Fruit fly (Drosophila melanogaster) whole organism, embryonic: ENCODE data around the gene CG15034.

ENCODE experiments used
- Antp ChIP-seq: fragments of 200-800 bp; sonication (Bioruptor generic); optimal IDR thresholded peaks from 3 replicates; lab custom pipeline; 2016; ENCODE audit warnings: missing biosample characterization, missing genetic modification characterization
- Atf6 ChIP-seq: fragments of 200-800 bp; sonication (Bioruptor generic); IDR thresholded peaks from 2 replicates; pipeline ENCODE4 v1.3.6; 2022; ENCODE audit warnings: missing biosample characterization, missing genetic modification characterization
- CG10209 ChIP-seq: fragments of 200-800 bp; sonication (Bioruptor generic); optimal IDR thresholded peaks from 3 replicates; lab custom pipeline; 2017; ENCODE audit warnings: missing biosample characterization, mild to moderate bottlenecking, missing genetic modification characterization, missing genetic modification reagents
- CG10366 ChIP-seq: fragments of 200-800 bp; sonication (Bioruptor generic); IDR thresholded peaks from 2 replicates; pipeline ENCODE4 v1.3.6; 2022; ENCODE audit warnings: missing biosample characterization, missing genetic modification characterization
- CG11093 ChIP-seq: fragments of 200-800 bp; sonication (Bioruptor generic); IDR thresholded peaks from 3 replicates; pipeline ENCODE4 v1.3.6; 2022; ENCODE audit warnings: missing biosample characterization, missing genetic modification characterization
- CG12236 ChIP-seq: fragments of 200-800 bp; sonication (Bioruptor generic); optimal IDR thresholded peaks from 2 replicates; lab custom pipeline; 2016; ENCODE audit warnings: missing biosample characterization, missing genetic modification characterization
- CG12391 ChIP-seq: fragments of 200-800 bp; sonication (Bioruptor generic); optimal IDR thresholded peaks from 3 replicates; lab custom pipeline; 2018; ENCODE audit warnings: missing biosample characterization, mild to moderate bottlenecking, missing genetic modification characterization, moderate library complexity
- CG14441 ChIP-seq: fragments of 200-800 bp; sonication (Bioruptor generic); IDR thresholded peaks from 2 replicates; pipeline ENCODE4 v1.3.6; 2022; ENCODE audit warnings: missing biosample characterization, missing genetic modification characterization
- CG15073 ChIP-seq: fragments of 200-800 bp; sonication (Bioruptor generic); optimal IDR thresholded peaks from 2 replicates; lab custom pipeline; 2016; ENCODE audit warnings: missing biosample characterization, missing genetic modification characterization
- CG1529 ChIP-seq: fragments of 200-800 bp; sonication (Bioruptor generic); optimal IDR thresholded peaks from 3 replicates; lab custom pipeline; 2018; ENCODE audit warnings: missing biosample characterization, missing genetic modification characterization
- CG1603 ChIP-seq: fragments of 200-800 bp; sonication (Bioruptor generic); optimal IDR thresholded peaks from 2 replicates; lab custom pipeline; 2019; ENCODE audit warnings: missing biosample characterization, mild to moderate bottlenecking, missing genetic modification characterization, moderate library complexity
- CG1647 ChIP-seq: fragments of 200-800 bp; sonication (Bioruptor generic); optimal IDR thresholded peaks from 3 replicates; lab custom pipeline; 2016; ENCODE audit warnings: missing biosample characterization, missing genetic modification characterization
- CG17612 ChIP-seq: fragments of 200-800 bp; sonication (Bioruptor generic); IDR thresholded peaks from 2 replicates; pipeline ENCODE4 v1.3.6; 2022; ENCODE audit warnings: missing biosample characterization, missing genetic modification characterization
- CG17829 ChIP-seq: fragments of 200-800 bp; optimal IDR thresholded peaks from 2 replicates; lab custom pipeline; 2019; ENCODE audit warnings: missing biosample characterization, mild to moderate bottlenecking, missing genetic modification characterization, moderate library complexity
- CG2712 ChIP-seq: fragments of 200-800 bp; optimal IDR thresholded peaks from 3 replicates; lab custom pipeline; 2019; ENCODE audit warnings: missing biosample characterization, mild to moderate bottlenecking, missing genetic modification characterization, moderate library complexity
- CG32532 ChIP-seq: fragments of 200-800 bp; sonication (Bioruptor generic); IDR thresholded peaks from 2 replicates; pipeline ENCODE4 v1.3.6; 2022; ENCODE audit warnings: missing biosample characterization, missing genetic modification characterization
- CG4404 ChIP-seq: fragments of 200-800 bp; sonication (Bioruptor generic); IDR thresholded peaks from 2 replicates; pipeline ENCODE4 v1.3.6; 2022; ENCODE audit warnings: missing biosample characterization, missing genetic modification characterization
- CG4424 ChIP-seq: fragments of 200-800 bp; sonication (Bioruptor generic); optimal IDR thresholded peaks from 3 replicates; lab custom pipeline; 2016; ENCODE audit warnings: missing biosample characterization, missing genetic modification characterization
- CG5245 ChIP-seq: fragments of 200-800 bp; sonication (Bioruptor generic); optimal IDR thresholded peaks from 3 replicates; lab custom pipeline; 2016; ENCODE audit warnings: missing biosample characterization, missing genetic modification characterization
- CG7786 ChIP-seq: fragments of 200-800 bp; sonication (Bioruptor generic); optimal IDR thresholded peaks from 2 replicates; lab custom pipeline; 2016; ENCODE audit warnings: missing biosample characterization, missing genetic modification characterization
- CG8388 ChIP-seq: fragments of 200-800 bp; sonication (Bioruptor generic); optimal IDR thresholded peaks from 2 replicates; lab custom pipeline; 2019; ENCODE audit warnings: missing biosample characterization, mild to moderate bottlenecking, missing genetic modification characterization, moderate library complexity
- CG8944 ChIP-seq: fragments of 200-800 bp; sonication (Bioruptor generic); optimal IDR thresholded peaks from 3 replicates; lab custom pipeline; 2016; ENCODE audit warnings: missing biosample characterization, missing genetic modification characterization
- CHES-1-like ChIP-seq: fragments of 200-800 bp; sonication (Bioruptor generic); optimal IDR thresholded peaks from 2 replicates; lab custom pipeline; 2016; ENCODE audit warnings: missing biosample characterization, missing genetic modification characterization
- Camta ChIP-seq: fragments of 200-800 bp; sonication (Bioruptor generic); optimal IDR thresholded peaks from 2 replicates; lab custom pipeline; 2016; ENCODE audit warnings: missing biosample characterization, missing genetic modification characterization
- CoRest ChIP-seq: fragments of 200-800 bp; sonication (Bioruptor generic); optimal IDR thresholded peaks from 3 replicates; lab custom pipeline; 2018; ENCODE audit warnings: missing biosample characterization, mild to moderate bottlenecking, missing genetic modification characterization, moderate library complexity
- Dek ChIP-seq: fragments of 200-800 bp; sonication (Bioruptor generic); optimal IDR thresholded peaks from 3 replicates; lab custom pipeline; 2019; ENCODE audit warnings: missing biosample characterization, mild to moderate bottlenecking, missing genetic modification characterization, moderate library complexity
- Drgx ChIP-seq: fragments of 200-800 bp; sonication (Bioruptor generic); IDR thresholded peaks from 2 replicates; pipeline ENCODE4 v1.3.6; 2022; ENCODE audit warnings: missing biosample characterization, missing genetic modification characterization
- HLH54F ChIP-seq: fragments of 200-800 bp; sonication (Bioruptor generic); optimal IDR thresholded peaks from 3 replicates; lab custom pipeline; 2016; ENCODE audit warnings: missing biosample characterization, missing genetic modification characterization
- Hr3 ChIP-seq: fragments of 200-800 bp; sonication (Bioruptor generic); optimal IDR thresholded peaks from 3 replicates; lab custom pipeline; 2016; ENCODE audit warnings: missing biosample characterization, missing genetic modification characterization
- Hr51 ChIP-seq, 2 experiments: fragments of 200-800 bp; sonication (Bioruptor generic); optimal IDR thresholded peaks; 2 replicates in 1 of 2; 3 replicates in 1 of 2; lab custom pipeline; 2016 to 2018; ENCODE audit warnings: missing biosample characterization in 2 of 2, missing genetic modification characterization in 2 of 2, mild to moderate bottlenecking in 1 of 2, moderate library complexity in 1 of 2
- Hsf ChIP-seq: fragments of 200-800 bp; sonication (Bioruptor generic); optimal IDR thresholded peaks from 3 replicates; lab custom pipeline; 2016; ENCODE audit warnings: missing biosample characterization, missing genetic modification characterization
- Myb ChIP-seq: fragments of 200-800 bp; sonication (Bioruptor generic); optimal IDR thresholded peaks from 2 replicates; lab custom pipeline; 2016; ENCODE audit warnings: missing biosample characterization, missing genetic modification characterization
- Pdp1 ChIP-seq, 2 experiments: fragments of 200-800 bp; sonication (Bioruptor generic); optimal IDR thresholded peaks; 3 replicates each; lab custom pipeline; 2016; ENCODE audit warnings: missing biosample characterization in 2 of 2, missing genetic modification characterization in 2 of 2, mild to moderate bottlenecking in 1 of 2, moderate library complexity in 1 of 2
- Taf1 ChIP-seq: fragments of 200-800 bp; sonication (Bioruptor generic); IDR thresholded peaks from 2 replicates; pipeline ENCODE4 v1.3.6; 2022; ENCODE audit warnings: missing biosample characterization, missing genetic modification characterization
- al ChIP-seq: fragments of 200-800 bp; sonication (Bioruptor generic); IDR thresholded peaks from 2 replicates; pipeline ENCODE4 v1.3.6; 2022; ENCODE audit warnings: missing biosample characterization, missing genetic modification characterization
- bab2 ChIP-seq: fragments of 200-800 bp; sonication (Bioruptor generic); optimal IDR thresholded peaks from 2 replicates; lab custom pipeline; 2016; ENCODE audit warnings: missing biosample characterization, missing genetic modification characterization
- cwo ChIP-seq: fragments of 200-800 bp; sonication (Bioruptor generic); optimal IDR thresholded peaks from 3 replicates; lab custom pipeline; 2017; ENCODE audit warnings: missing biosample characterization, missing genetic modification characterization, mild to moderate bottlenecking, moderate library complexity, missing genetic modification reagents
- fd3F ChIP-seq: fragments of 200-800 bp; sonication (Bioruptor generic); optimal IDR thresholded peaks from 2 replicates; lab custom pipeline; 2018; ENCODE audit warnings: missing biosample characterization, mild to moderate bottlenecking, missing genetic modification characterization, moderate library complexity
- gsb ChIP-seq: fragments of 200-800 bp; sonication (Bioruptor generic); IDR thresholded peaks from 2 replicates; pipeline ENCODE4 v1.3.6; 2022; ENCODE audit warnings: missing biosample characterization, missing genetic modification characterization
- jing ChIP-seq: fragments of 200-800 bp; sonication (Bioruptor generic); optimal IDR thresholded peaks from 2 replicates; lab custom pipeline; 2018; ENCODE audit warnings: missing biosample characterization, mild to moderate bottlenecking, missing genetic modification characterization
- ken ChIP-seq: fragments of 200-800 bp; sonication (Bioruptor generic); IDR thresholded peaks from 3 replicates; pipeline ENCODE4 v1.3.6; 2022; ENCODE audit warnings: missing biosample characterization, missing genetic modification characterization
- lbe ChIP-seq: fragments of 200-800 bp; sonication (Bioruptor generic); optimal IDR thresholded peaks from 2 replicates; lab custom pipeline; 2016; ENCODE audit warnings: missing biosample characterization, mild to moderate bottlenecking, missing genetic modification characterization
- lilli ChIP-seq: fragments of 200-800 bp; sonication (Bioruptor generic); optimal IDR thresholded peaks from 3 replicates; lab custom pipeline; 2016; ENCODE audit warnings: missing biosample characterization, missing genetic modification characterization
- nerfin-1 ChIP-seq: fragments of 200-800 bp; sonication (Bioruptor generic); optimal IDR thresholded peaks from 3 replicates; lab custom pipeline; 2019; ENCODE audit warnings: missing biosample characterization, mild to moderate bottlenecking, missing genetic modification characterization, moderate library complexity
- pnt ChIP-seq: fragments of 200-800 bp; sonication (Bioruptor generic); optimal IDR thresholded peaks from 3 replicates; lab custom pipeline; 2016; ENCODE audit warnings: missing biosample characterization, missing genetic modification characterization
- sna ChIP-seq: fragments of 200-800 bp; sonication (Bioruptor generic); IDR thresholded peaks from 2 replicates; pipeline ENCODE4 v1.3.6; 2022; ENCODE audit warnings: missing biosample characterization, missing genetic modification characterization; ENCODE audit not compliant: partially characterized antibody
- so ChIP-seq: fragments of 200-800 bp; sonication (Bioruptor generic); IDR thresholded peaks from 3 replicates; pipeline ENCODE4 v1.3.6; 2022; ENCODE audit warnings: missing biosample characterization, missing genetic modification characterization
- tio ChIP-seq: fragments of 200-800 bp; sonication (Bioruptor generic); optimal IDR thresholded peaks from 2 replicates; lab custom pipeline; 2017; ENCODE audit warnings: missing biosample characterization, missing genetic modification characterization, inconsistent platforms

The CG15034 gene

DNA sequence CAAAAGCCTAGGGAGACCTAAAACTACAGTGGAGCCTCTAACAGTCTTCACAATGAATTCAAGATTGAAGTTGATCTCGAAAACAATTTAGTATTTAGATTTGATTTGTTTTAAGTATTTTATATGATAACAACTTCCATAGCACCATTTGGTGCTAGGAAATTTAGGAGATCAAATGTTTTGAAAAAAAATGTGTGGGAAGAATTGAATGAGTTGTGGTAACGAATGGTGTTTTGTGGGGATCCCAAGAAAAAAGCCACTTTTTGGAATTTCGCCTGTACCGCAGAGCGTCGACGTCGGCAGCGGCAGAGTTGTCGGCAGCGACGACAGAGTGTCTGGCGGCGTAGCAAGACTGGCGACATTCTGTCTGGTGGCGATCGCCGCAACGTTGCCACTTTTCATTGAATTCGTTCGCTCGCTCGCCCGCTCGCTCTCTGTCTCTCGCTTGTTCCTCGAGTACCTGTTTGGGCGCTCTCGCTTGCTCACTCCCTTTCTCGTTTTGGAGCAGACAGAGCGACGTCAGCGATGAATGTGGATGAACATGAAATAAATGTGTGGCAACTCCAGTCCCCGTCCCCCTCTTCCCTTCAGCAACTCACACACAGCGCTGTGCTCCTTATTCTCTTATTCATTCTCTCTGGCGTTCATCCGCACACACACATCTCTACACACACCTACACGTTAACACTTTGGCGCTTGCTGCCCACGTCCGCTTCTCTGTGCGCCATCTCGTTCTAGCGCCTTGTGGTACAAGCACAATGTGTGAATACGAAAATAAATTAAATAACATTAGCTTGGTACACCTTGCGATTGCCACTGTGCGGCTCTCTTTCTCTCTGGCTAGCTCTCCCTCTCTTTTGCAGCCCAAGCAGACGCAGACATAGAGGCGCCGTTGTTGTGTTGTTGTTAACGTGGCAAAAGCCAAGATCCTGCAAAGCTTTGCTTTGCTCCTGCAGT is 47.6 kb downstream of the CG15034 start (continued):
- TF ChIP-seq al (GFP tag; lab: Robert Waterston, UW) (peak; percentile 41; the same call in 1 of the 2 replicates), Drgx (GFP tag; lab: Robert Waterston, UW) (peak; percentile 61), ken (GFP tag; lab: Robert Waterston, UW) (no peak), nerfin-1 (tag; lab: Kevin White, UChicago) (peak; percentile 36), Pdp1 (GFP tag; optimal IDR thresholded peaks at IDR 0.05; lab: Kevin White, UChicago) (peak; percentile 7 to 79), cwo (GFP tag; lab: Kevin White, UChicago) (peak; percentile 18), Hr3 (GFP tag; lab: Kevin White, UChicago) (no peak), tio (GFP tag; lab: Kevin White, UChicago) (peak; percentile 17), CG7786 (GFP tag; lab: Kevin White, UChicago) (peak; percentile 38), CG4424 (GFP tag; lab: Kevin White, UChicago) (peak; percentile 2), CG17829 (tag; lab: Kevin White, UChicago) (peak; percentile 26), sna (GFP tag; lab: Robert Waterston, UW) (peak; percentile 30; the same call in 1 of the 2 replicates), CG1603 (tag; lab: Kevin White, UChicago) (peak; percentile 20), CG2712 (tag; lab: Kevin White, UChicago) (peak; percentile 54), CG12391 (tag; lab: Kevin White, UChicago) (peak; percentile 43), CG8944 (peak; percentile 21), CG12236 (GFP tag; lab: Kevin White, UChicago) (peak; percentile 74), bab2 (GFP tag; lab: Kevin White, UChicago) (peak; percentile 13), CG10366 (GFP tag; lab: Robert Waterston, UW) (peak; percentile 29; the same call in 1 of the 2 replicates), Antp (GFP tag; lab: Kevin White, UChicago) (peak; percentile 18), CG1647 (GFP tag; lab: Kevin White, UChicago) (no peak), CG17612 (GFP tag; lab: Robert Waterston, UW) (0 out of 2 replicates have a peak, but pooled peaks have one; percentile 32), lbe (no peak), so (peak; percentile 24; the same call in 1 of the 3 replicates), Dek (peak; percentile 31), CG1529 (GFP tag; lab: Kevin White, UChicago) (peak; percentile 5), Myb (GFP tag; lab: Kevin White, UChicago) (peak; percentile 2), gsb (GFP tag; lab: Robert Waterston, UW) (no peak), CG5245 (GFP tag; lab: Kevin White, UChicago) (peak; percentile 7), CG32532 (peak; percentile 50; the same call in 1 of the 2 replicates), HLH54F (peak; percentile 34), lilli (peak; percentile 41), CG4404 (0 out of 2 replicates have a peak, but pooled peaks have one; percentile 27), CoRest (tag; lab: Kevin White, UChicago) (peak; percentile 68), CG8388 (GFP tag; lab: Kevin White, UChicago) (peak; percentile 26), Taf1 (GFP tag; lab: Robert Waterston, UW) (0 out of 2 replicates have a peak, but pooled peaks have one; percentile 6), pnt (GFP tag; lab: Kevin White, UChicago) (no peak), jing (GFP tag; lab: Kevin White, UChicago) (peak; percentile 11), Atf6 (GFP tag; lab: Robert Waterston, UW) (peak; percentile 34; the same call in 1 of the 2 replicates), Hr51 (GFP tag; optimal IDR thresholded peaks at IDR 0.05; lab: Kevin White, UChicago) (peak in 1 of 2 experiments; percentile 70), CHES-1-like (GFP tag; lab: Kevin White, UChicago) (peak; percentile 8), fd3F (peak; percentile 1), Hsf (peak; percentile 30), CG14441 (GFP tag; lab: Robert Waterston, UW) (peak; percentile 42; the same call in 1 of the 2 replicates), CG15073 (GFP tag; lab: Kevin White, UChicago) (peak; percentile 1), Camta (GFP tag; lab: Kevin White, UChicago) (no peak), CG10209 (GFP tag; lab: Kevin White, UChicago) (peak; percentile 39), CG11093 (GFP tag; lab: Robert Waterston, UW) (peak; percentile 53; the same call in 2 of the 3 replicates)
